Fruit fly (Drosophila melanogaster): ENCODE results near the gene CG42564.

DNA sequence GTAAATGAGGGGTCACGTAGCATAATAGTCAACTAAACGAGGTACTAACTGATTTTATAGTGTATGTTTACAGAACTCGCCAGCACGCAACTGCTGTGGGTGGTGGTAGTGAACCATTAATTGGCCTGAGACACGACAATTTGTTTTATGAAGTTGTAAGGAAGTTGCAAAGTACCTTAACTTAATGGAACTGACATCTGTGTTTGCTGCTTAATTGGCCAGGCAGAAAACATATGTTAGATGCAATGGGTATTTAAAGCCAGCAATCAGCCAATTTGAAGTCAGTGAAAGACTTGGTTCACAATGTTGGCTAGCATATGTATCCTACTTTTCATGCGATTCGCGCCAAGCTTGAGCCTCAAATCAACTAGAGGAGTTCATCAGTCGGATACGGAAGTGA, 32.6 kb upstream of the CG42564 start, which contains the start of gene CG17917:
- TF ChIP-seq h (optimal IDR thresholded peaks at IDR 0.05) = no peak
- TF ChIP-seq psq (optimal IDR thresholded peaks at IDR 0.05) = no peak
- no peak for TF ChIP-seq Sin3A (optimal IDR thresholded peaks at IDR 0.05)
- TF ChIP-seq Myc (optimal IDR thresholded peaks at IDR 0.05) = no peak
- no peak for TF ChIP-seq ttk (optimal IDR thresholded peaks at IDR 0.05)
- no peak for TF ChIP-seq insv (optimal IDR thresholded peaks at IDR 0.05)
